Fruit fly (Drosophila melanogaster): Measurements from ENCODE around the gene Polr2J.

The Polr2J gene

DNA sequence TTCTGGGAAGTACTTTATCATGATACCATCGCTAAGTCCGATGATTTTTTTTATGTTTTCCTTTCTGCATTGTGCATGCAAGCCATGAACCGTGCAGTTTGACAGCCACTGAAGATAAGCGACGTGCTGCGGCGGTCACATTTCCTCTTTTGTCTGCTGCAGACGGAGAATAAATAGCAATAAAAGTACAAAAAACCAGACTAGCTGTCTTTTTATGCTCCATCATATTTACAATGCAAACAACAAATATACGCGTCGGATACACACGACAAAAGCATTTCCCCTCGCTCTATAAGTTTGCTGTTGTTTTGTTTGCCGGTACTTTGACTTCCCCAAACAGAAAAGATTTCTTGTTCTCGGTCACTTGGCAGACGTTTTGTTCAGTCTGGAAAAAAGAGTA lies 30.4 kb downstream of the Polr2J start (continued):
- peak; percentile 13 for TF ChIP-seq slou (GFP tag; optimal IDR thresholded peaks at IDR 0.05)
- TF ChIP-seq gsb-n (tag; optimal IDR thresholded peaks at IDR 0.05): peak; percentile 91
- peak in 1 of 3 experiments; percentile 52 for TF ChIP-seq lola (GFP tag; optimal IDR thresholded peaks at IDR 0.05)
- peak; percentile 50 for TF ChIP-seq CG12769 (tag; optimal IDR thresholded peaks at IDR 0.05)
- peak; percentile 81 for TF ChIP-seq dmrt11E (tag; optimal IDR thresholded peaks at IDR 0.05)
- peak; percentile 87 for TF ChIP-seq CG6813 (GFP tag; optimal IDR thresholded peaks at IDR 0.05)
- TF ChIP-seq CG9932 (GFP tag; IDR thresholded peaks at IDR 0.05): no peak
- no peak for TF ChIP-seq CG14667 (GFP tag; IDR thresholded peaks at IDR 0.05)
- TF ChIP-seq Myb (GFP tag; optimal IDR thresholded peaks at IDR 0.05): peak; percentile 15
- TF ChIP-seq CG15073 (GFP tag; optimal IDR thresholded peaks at IDR 0.05): no peak
- TF ChIP-seq Mrtf (GFP tag; IDR thresholded peaks at IDR 0.05): no peak
- peak; percentile 89 for TF ChIP-seq NC2α (GFP tag; optimal IDR thresholded peaks at IDR 0.05)
- TF ChIP-seq CG13894 (tag; optimal IDR thresholded peaks at IDR 0.05): no peak
- TF ChIP-seq chinmo (GFP tag; IDR thresholded peaks at IDR 0.05; ENCODE audit: partially characterized antibody): no peak
- peak; percentile 54 for TF ChIP-seq Antp (GFP tag; optimal IDR thresholded peaks at IDR 0.05)
- TF ChIP-seq Oli (tag; optimal IDR thresholded peaks at IDR 0.05): no peak
- no peak; the same call in 1 of the 2 replicates for TF ChIP-seq NFAT (GFP tag; IDR thresholded peaks at IDR 0.05)
- TF ChIP-seq Taf1 (GFP tag; IDR thresholded peaks at IDR 0.05): no peak
- peak; percentile 89 for TF ChIP-seq kni (GFP tag; optimal IDR thresholded peaks at IDR 0.05)
- TF ChIP-seq BEAF-32 (GFP tag; optimal IDR thresholded peaks at IDR 0.05): no peak
- TF ChIP-seq CG9817 (tag; optimal IDR thresholded peaks at IDR 0.05): no peak
- TF ChIP-seq CG12219 (GFP tag; optimal IDR thresholded peaks at IDR 0.05): peak; percentile 70
- no peak for TF ChIP-seq CG9437 (GFP tag; optimal IDR thresholded peaks at IDR 0.05)
- TF ChIP-seq exex (tag; optimal IDR thresholded peaks at IDR 0.05): no peak
- TF ChIP-seq lab (GFP tag; optimal IDR thresholded peaks at IDR 0.05): peak; percentile 80
- peak; percentile 16 for TF ChIP-seq Ssrp (tag; optimal IDR thresholded peaks at IDR 0.05)
- TF ChIP-seq CG17359 (tag; optimal IDR thresholded peaks at IDR 0.05): peak; percentile 89
- peak; percentile 20 for TF ChIP-seq sd (tag; optimal IDR thresholded peaks at IDR 0.05)
- TF ChIP-seq ato (GFP tag; IDR thresholded peaks at IDR 0.05; ENCODE audit: partially characterized antibody): no peak
- TF ChIP-seq CG17385 (GFP tag; optimal IDR thresholded peaks at IDR 0.05): peak; percentile 55
- TF ChIP-seq CG3281 (GFP tag; optimal IDR thresholded peaks at IDR 0.05): no peak
- TF ChIP-seq CG32767 (GFP tag; IDR thresholded peaks at IDR 0.05): peak; percentile 44; the same call in 1 of the 2 replicates
- TF ChIP-seq CG31365 (tag; optimal IDR thresholded peaks at IDR 0.05): peak; percentile 60
- TF ChIP-seq Nf-YB (GFP tag; optimal IDR thresholded peaks at IDR 0.05): peak; percentile 51
- TF ChIP-seq CG17912 (GFP tag; optimal IDR thresholded peaks at IDR 0.05): peak; percentile 58
- TF ChIP-seq HmgD (GFP tag; optimal IDR thresholded peaks at IDR 0.05): no peak
- peak; percentile 19 for TF ChIP-seq CG10274 (GFP tag; optimal IDR thresholded peaks at IDR 0.05)
- TF ChIP-seq nerfin-1 (tag; optimal IDR thresholded peaks at IDR 0.05): peak; percentile 74
- peak; percentile 74 for TF ChIP-seq nom (GFP tag; optimal IDR thresholded peaks at IDR 0.05)
- TF ChIP-seq CG17612 (GFP tag; IDR thresholded peaks at IDR 0.05): no peak
- TF ChIP-seq prd (optimal IDR thresholded peaks at IDR 0.05): no peak
- peak; percentile 33; the same call in 1 of the 3 replicates for TF ChIP-seq prd (GFP tag; IDR thresholded peaks at IDR 0.05)
- TF ChIP-seq NK7.1 (GFP tag; optimal IDR thresholded peaks at IDR 0.05): peak; percentile 30
- TF ChIP-seq B-H2 (GFP tag; optimal IDR thresholded peaks at IDR 0.05): no peak
- TF ChIP-seq Mes4 (GFP tag; optimal IDR thresholded peaks at IDR 0.05): peak; percentile 80
- TF ChIP-seq Meics (GFP tag; optimal IDR thresholded peaks at IDR 0.05): peak; percentile 9
- TF ChIP-seq p53 (GFP tag; optimal IDR thresholded peaks at IDR 0.05): peak; percentile 55
- TF ChIP-seq sqz (GFP tag; optimal IDR thresholded peaks at IDR 0.05): peak; percentile 83
- TF ChIP-seq danr (GFP tag; IDR thresholded peaks at IDR 0.05): no peak
- TF ChIP-seq CG34422 (GFP tag; IDR thresholded peaks at IDR 0.05): no peak
